Worm (Caenorhabditis elegans) whole organism, dauer: ENCODE data around the gene rev-1.

Source experiments
- unc-62 ChIP-seq: sonication (generic microtip); optimal IDR thresholded peaks from 2 replicates; lab custom pipeline; 2017; ENCODE audit warnings: missing biosample characterization, missing genetic modification reagents, missing genetic modification characterization

The rev-1 gene

ce11 chrII:7900190-7900672 is at the start of gene rev-1:
Gene rev-1 (plus strand): TSS chrII:7900622.
- TF ChIP-seq unc-62 (GFP tag; lab: Kevin White, UChicago): no peak

- TF ChIP-seq unc-62 (GFP tag; lab: Kevin White, UChicago): no peak
Measured at ce11 chrII:7851480-7851879, 48.9 kb upstream of the rev-1 start.

ce11 chrII:7853679-7854078 is 46.7 kb upstream of the rev-1 start, which contains the start of gene T09A5.5:
Gene T09A5.5 (minus strand): TSS chrII:7853779.
- no peak for TF ChIP-seq unc-62 (GFP tag; lab: Kevin White, UChicago)

- TF ChIP-seq unc-62 (GFP tag; lab: Kevin White, UChicago): no peak
Measured at ce11 chrII:7854942-7855341, 45.5 kb upstream of the rev-1 start, which contains the start of gene mdt-10. Gene mdt-10 (minus strand): TSS chrII:7855042.

ce11 chrII:7855619-7856018 is 44.8 kb upstream of the rev-1 start, which contains the start of gene mdmh-35:
Gene mdmh-35 (minus strand): TSS chrII:7855719.
- TF ChIP-seq unc-62 (GFP tag; lab: Kevin White, UChicago): no peak

ce11 chrII:7857485-7858010 is 42.9 kb upstream of the rev-1 start, which contains the start of the genes cec-3 and T09A5.15:
Gene cec-3 (minus strand): TSS chrII:7857600.
Gene T09A5.15 (plus strand): TSS chrII:7857960.
- no peak for TF ChIP-seq unc-62 (GFP tag; lab: Kevin White, UChicago)

ce11 chrII:7858101-7858500 is 42.3 kb upstream of the rev-1 start, which contains the start of gene sds-22:
Gene sds-22 (plus strand): TSS chrII:7858401.
- TF ChIP-seq unc-62 (GFP tag; lab: Kevin White, UChicago): no peak

- TF ChIP-seq unc-62 (GFP tag; lab: Kevin White, UChicago): no peak
Measured at ce11 chrII:7860221-7860928, 40.0 kb upstream of the rev-1 start, which contains the start of gene lin-5. Gene lin-5 (plus strand): TSS chrII:7860574.

ce11 chrII:7863480-7864125 is 36.8 kb upstream of the rev-1 start:
- TF ChIP-seq unc-62 (GFP tag; lab: Kevin White, UChicago): no peak

- no peak for TF ChIP-seq unc-62 (GFP tag; lab: Kevin White, UChicago)
Measured at ce11 chrII:7864207-7864606, 36.2 kb upstream of the rev-1 start, which contains the start of gene ostb-1. Gene ostb-1 (plus strand): TSS chrII:7864507.

ce11 chrII:7864892-7865291 is 35.5 kb upstream of the rev-1 start:
- no peak for TF ChIP-seq unc-62 (GFP tag; lab: Kevin White, UChicago)

- TF ChIP-seq unc-62 (GFP tag; lab: Kevin White, UChicago): no peak
Measured at ce11 chrII:7866081-7866480, 34.3 kb upstream of the rev-1 start.

- no peak for TF ChIP-seq unc-62 (GFP tag; lab: Kevin White, UChicago)
Measured at ce11 chrII:7870062-7870461, 30.4 kb upstream of the rev-1 start, which contains the start of gene ztf-17. Gene ztf-17 (minus strand): TSS chrII:7870162.

- TF ChIP-seq unc-62 (GFP tag; lab: Kevin White, UChicago): no peak
Measured at ce11 chrII:7870632-7871031, 29.8 kb upstream of the rev-1 start.

ce11 chrII:7873843-7874372 is 26.5 kb upstream of the rev-1 start, which contains the start of gene T01H3.3:
Gene T01H3.3 (minus strand): TSS chrII:7873893.
- no peak for TF ChIP-seq unc-62 (GFP tag; lab: Kevin White, UChicago)
